Fruit fly (Drosophila melanogaster) whole organism, pupa: ENCODE results near the gene Syt12.
A peak's percentile ranks its signal among the peaks of the same experiment; 100 is the strongest.

Source experiments
- CG12605 ChIP-seq: fragments of 200-800 bp; sonication (Bioruptor generic); IDR thresholded peaks from 2 replicates; pipeline ENCODE4 v1.3.6; 2022; ENCODE audit warnings: missing biosample characterization, missing genetic modification characterization
- CG15710 ChIP-seq: fragments of 200-800 bp; sonication (Bioruptor generic); optimal IDR thresholded peaks from 2 replicates; lab custom pipeline; 2018; ENCODE audit warnings: missing biosample characterization, mild to moderate bottlenecking, missing genetic modification characterization, moderate library complexity
- CG17806 ChIP-seq: fragments of 200-800 bp; sonication (Bioruptor generic); optimal IDR thresholded peaks from 2 replicates; lab custom pipeline; 2018; ENCODE audit warnings: missing biosample characterization, mild to moderate bottlenecking, missing genetic modification characterization, moderate library complexity
- CG9948 ChIP-seq: fragments of 200-800 bp; sonication (Bioruptor generic); optimal IDR thresholded peaks from 2 replicates; lab custom pipeline; 2018; ENCODE audit warnings: missing biosample characterization, mild to moderate bottlenecking, missing genetic modification characterization, moderate library complexity
- EcR ChIP-seq: fragments of 200-800 bp; sonication (Bioruptor generic); optimal IDR thresholded peaks from 3 replicates; lab custom pipeline; 2019; ENCODE audit warnings: missing biosample characterization, missing genetic modification characterization, mild to moderate bottlenecking, moderate library complexity, missing genetic modification reagents

dm6 chrX:13329572-13330046, 29.4 kb upstream of the Syt12 start, which contains the start of gene Prx2:
- TF ChIP-seq CG17806 = no peak
- TF ChIP-seq CG9948 (tag; lab: Kevin White, UChicago) = no peak
- no peak for TF ChIP-seq CG12605 (GFP tag; lab: Robert Waterston, UW)
- peak; percentile 5 for TF ChIP-seq EcR (GFP tag; lab: Kevin White, UChicago)
- no peak for TF ChIP-seq CG15710 (tag; lab: Kevin White, UChicago)
